Fruit fly (Drosophila melanogaster) whole organism, embryonic: ENCODE data around the gene Ras85D.
A peak's percentile ranks its signal among the peaks of the same experiment; 100 is the strongest.

Experiments
- Ets65A ChIP-seq: fragments of 200-800 bp; sonication (Bioruptor generic); peaks from one replicate; lab custom pipeline; 2016; ENCODE audit warnings: missing biosample characterization, missing genetic modification characterization
- eyg ChIP-seq: fragments of 200-800 bp; sonication (Bioruptor generic); optimal IDR thresholded peaks from 3 replicates; lab custom pipeline; 2016; ENCODE audit warnings: missing biosample characterization, missing genetic modification characterization

Gene Ras85D

dm6 chr3R:9468109-9468508 lies 44.8 kb downstream of the Ras85D start:
- TF ChIP-seq eyg (GFP tag; lab: Kevin White, UChicago) (no peak), Ets65A (GFP tag; lab: Kevin White, UChicago) (peak; percentile 80)
